Worm (Caenorhabditis elegans): Measurements from ENCODE around the gene pxf-1.

- no peak for TF ChIP-seq eyg-1 (tag; optimal IDR thresholded peaks at IDR 0.05)
- TF ChIP-seq pag-3 (tag; optimal IDR thresholded peaks at IDR 0.05; ENCODE audit: borderline replicate concordance): no peak
- TF ChIP-seq unc-55 (GFP tag; optimal IDR thresholded peaks at IDR 0.05): no peak
- no peak for TF ChIP-seq ama-1 (optimal IDR thresholded peaks at IDR 0.05)
- peak; percentile 92 for TF ChIP-seq elt-2 (tag; optimal IDR thresholded peaks at IDR 0.05)
- no peak for TF ChIP-seq ceh-2 (tag; optimal IDR thresholded peaks at IDR 0.05)
- TF ChIP-seq pax-1 (tag; optimal IDR thresholded peaks at IDR 0.05): no peak
- no peak for TF ChIP-seq fax-1 (tag; optimal IDR thresholded peaks at IDR 0.05)
- no peak for TF ChIP-seq lin-11 (tag; optimal IDR thresholded peaks at IDR 0.05)
- peak; percentile 39 for TF ChIP-seq nfya-1 (tag; optimal IDR thresholded peaks at IDR 0.05)
- TF ChIP-seq pha-4 (tag; optimal IDR thresholded peaks at IDR 0.05): no peak
- TF ChIP-seq ztf-16 (tag; optimal IDR thresholded peaks at IDR 0.05): no peak
- peak; percentile 1 for TF ChIP-seq ceh-31 (tag; optimal IDR thresholded peaks at IDR 0.05)
- no peak for TF ChIP-seq lim-6 (tag; optimal IDR thresholded peaks at IDR 0.05)
These were observed 991 bp upstream of the pxf-1 start for ce11 chrIV:10174932-10175732.
